Worm (Caenorhabditis elegans): ENCODE measurements around the gene bir-2.

Gene bir-2

ce11 chrV:13606651-13607242 lies 38.1 kb downstream of the bir-2 start, which contains the start of gene fmo-4:
Gene fmo-4 (minus strand): TSS chrV:13606701.
- TF ChIP-seq W03F9.2 (tag; optimal IDR thresholded peaks at IDR 0.05) = no peak
- no peak for TF ChIP-seq dao-5 (tag; optimal IDR thresholded peaks at IDR 0.05)
- no peak for TF ChIP-seq him-1 (tag; optimal IDR thresholded peaks at IDR 0.05)

- no peak for TF ChIP-seq him-1 (tag; optimal IDR thresholded peaks at IDR 0.05)
- no peak for TF ChIP-seq dao-5 (tag; optimal IDR thresholded peaks at IDR 0.05)
- no peak for TF ChIP-seq W03F9.2 (tag; optimal IDR thresholded peaks at IDR 0.05)
These were observed 39.8 kb downstream of the bir-2 start for ce11 chrV:13608486-13608885.

ce11 chrV:13609806-13610205 lies 41.2 kb downstream of the bir-2 start:
- no peak for TF ChIP-seq W03F9.2 (tag; optimal IDR thresholded peaks at IDR 0.05)
- TF ChIP-seq dao-5 (tag; optimal IDR thresholded peaks at IDR 0.05) = no peak
- no peak for TF ChIP-seq him-1 (tag; optimal IDR thresholded peaks at IDR 0.05)

ce11 chrV:13611782-13612181 lies 43.1 kb downstream of the bir-2 start, which contains the start of gene spig-9:
Gene spig-9 (minus strand): TSS chrV:13611882.
- TF ChIP-seq W03F9.2 (tag; optimal IDR thresholded peaks at IDR 0.05) (no peak), dao-5 (tag; optimal IDR thresholded peaks at IDR 0.05) (no peak)

- TF ChIP-seq W03F9.2 (tag; optimal IDR thresholded peaks at IDR 0.05) (no peak), dao-5 (tag; optimal IDR thresholded peaks at IDR 0.05) (no peak), him-1 (tag; optimal IDR thresholded peaks at IDR 0.05) (no peak)
These were observed 45.2 kb downstream of the bir-2 start, which contains the start of gene F53F4.7 for ce11 chrV:13613870-13614269. Gene F53F4.7 (minus strand): TSS chrV:13613970.

All from whole organism, L4/young adult.